Worm (Caenorhabditis elegans): ENCODE data around the gene dhs-30.

- no peak for TF ChIP-seq nhr-6 (tag; optimal IDR thresholded peaks at IDR 0.05)
- no peak for TF ChIP-seq unc-39 (tag; optimal IDR thresholded peaks at IDR 0.05)
- TF ChIP-seq ZK546.5 (tag; optimal IDR thresholded peaks at IDR 0.05), result no peak
- TF ChIP-seq F13H6.1 (tag; optimal IDR thresholded peaks at IDR 0.05), result no peak
- no peak for TF ChIP-seq aly-2 (tag; optimal IDR thresholded peaks at IDR 0.05)
- no peak for TF ChIP-seq R02D3.7 (tag; optimal IDR thresholded peaks at IDR 0.05)
These were observed 26.4 kb downstream of the dhs-30 start, which contains the start of gene T08G2.2 for ce11 chrX:17209265-17209664.
